Worm (Caenorhabditis elegans) whole organism, L1 larva: ENCODE data around the gene gnrr-2.
A peak's percentile ranks its signal among the peaks of the same experiment; 100 is the strongest.

ENCODE experiments used
- C04F5.9 ChIP-seq: sonication (generic microtip); optimal IDR thresholded peaks from 2 replicates; lab custom pipeline; 2016; ENCODE audit warnings: missing genetic modification characterization, missing compliant biosample characterization
- C34B4.2 ChIP-seq: sonication (generic microtip); optimal IDR thresholded peaks from 2 replicates; lab custom pipeline; 2017; ENCODE audit warnings: mild to moderate bottlenecking, missing genetic modification characterization, missing compliant biosample characterization
- F16B12.6 ChIP-seq: fragments of 150-350 bp; optimal IDR thresholded peaks from 2 replicates; lab custom pipeline; 2014; ENCODE audit warnings: missing biosample characterization, missing genetic modification characterization
- Y116A8C.19 ChIP-seq: sonication (generic microtip); optimal IDR thresholded peaks from 2 replicates; lab custom pipeline; 2016; ENCODE audit warnings: missing compliant biosample characterization, missing genetic modification characterization, borderline replicate concordance
- ama-1 ChIP-seq: fragments of 150-350 bp; optimal IDR thresholded peaks from 2 replicates; lab custom pipeline; 2014
- blmp-1 ChIP-seq: fragments of 150-350 bp; optimal IDR thresholded peaks from 2 replicates; lab custom pipeline; 2014; ENCODE audit warnings: missing biosample characterization, missing genetic modification characterization
- ceh-8 ChIP-seq: fragments of 200-800 bp; sonication (Bioruptor generic); optimal IDR thresholded peaks from 2 replicates; lab custom pipeline; 2018; ENCODE audit warnings: mild to moderate bottlenecking, missing genetic modification characterization, moderate library complexity, missing compliant biosample characterization
- ceh-82 ChIP-seq, 3 experiments: fragments of 150-350 bp in 1 of 3; sonication (generic microtip) in 2 of 3; optimal IDR thresholded peaks; 2 replicates each; lab custom pipeline; 2014 to 2017; ENCODE audit warnings: missing biosample characterization in 3 of 3, missing genetic modification characterization in 3 of 3
- ceh-88 ChIP-seq: fragments of 200-800 bp; sonication (Bioruptor generic); IDR thresholded peaks from 2 replicates; pipeline ENCODE4 v1.3.6; 2022; ENCODE audit warnings: missing genetic modification characterization, missing compliant biosample characterization
- ceh-90 ChIP-seq: sonication (generic microtip); optimal IDR thresholded peaks from 2 replicates; lab custom pipeline; 2016; ENCODE audit warnings: missing genetic modification characterization, missing compliant biosample characterization
- dpl-1 ChIP-seq, 3 experiments: fragments of 150-350 bp in 2 of 3; sonication (generic microtip) in 1 of 3; optimal IDR thresholded peaks; 2 replicates each; lab custom pipeline; 2014 to 2017; ENCODE audit warnings: missing biosample characterization in 3 of 3, missing genetic modification characterization in 3 of 3, missing genetic modification reagents in 3 of 3
- dsc-1 ChIP-seq: sonication (generic microtip); optimal IDR thresholded peaks from 2 replicates; lab custom pipeline; 2016; ENCODE audit warnings: mild to moderate bottlenecking, missing genetic modification characterization, missing compliant biosample characterization
- ets-5 ChIP-seq: fragments of 200-800 bp; sonication (Bioruptor generic); IDR thresholded peaks from 2 replicates; pipeline ENCODE4 v1.3.6; 2022; ENCODE audit warnings: missing genetic modification characterization, missing compliant biosample characterization
- fkh-10 ChIP-seq: sonication (generic microtip); optimal IDR thresholded peaks from 2 replicates; lab custom pipeline; 2017; ENCODE audit warnings: missing biosample characterization, missing genetic modification reagents, missing genetic modification characterization
- fkh-4 ChIP-seq: sonication (generic microtip); optimal IDR thresholded peaks from 2 replicates; lab custom pipeline; 2016; ENCODE audit warnings: missing compliant biosample characterization, missing genetic modification characterization, borderline replicate concordance
- fkh-8 ChIP-seq: sonication (generic microtip); optimal IDR thresholded peaks from 2 replicates; lab custom pipeline; 2016; ENCODE audit warnings: mild to moderate bottlenecking, missing genetic modification characterization, missing compliant biosample characterization
- fos-1 ChIP-seq: fragments of 150-350 bp; optimal IDR thresholded peaks from 2 replicates; lab custom pipeline; 2014; ENCODE audit warnings: missing biosample characterization, missing genetic modification characterization
- grh-1 ChIP-seq: fragments of 200-800 bp; sonication (Bioruptor generic); IDR thresholded peaks from 2 replicates; pipeline ENCODE4 v1.3.6; 2022; ENCODE audit warnings: missing genetic modification reagents, missing genetic modification characterization, missing compliant biosample characterization
- hlh-4 ChIP-seq: sonication (generic microtip); optimal IDR thresholded peaks from 2 replicates; lab custom pipeline; 2016; ENCODE audit warnings: mild to moderate bottlenecking, missing genetic modification characterization, missing compliant biosample characterization
- irx-1 ChIP-seq: sonication (generic microtip); optimal IDR thresholded peaks from 2 replicates; lab custom pipeline; 2016; ENCODE audit warnings: missing genetic modification characterization, missing compliant biosample characterization
- jun-1 ChIP-seq: fragments of 150-350 bp; optimal IDR thresholded peaks from 2 replicates; lab custom pipeline; 2014; ENCODE audit warnings: missing biosample characterization, missing genetic modification reagents, missing genetic modification characterization
- lin-13 ChIP-seq: fragments of 150-350 bp; optimal IDR thresholded peaks from 2 replicates; lab custom pipeline; 2014; ENCODE audit warnings: missing biosample characterization, missing genetic modification reagents, missing genetic modification characterization
- lir-3 ChIP-seq: sonication (generic microtip); optimal IDR thresholded peaks from 2 replicates; lab custom pipeline; 2016; ENCODE audit warnings: mild to moderate bottlenecking, missing genetic modification characterization, moderate library complexity, missing compliant biosample characterization; ENCODE audit not compliant: poor library complexity
- mdl-1 ChIP-seq, 2 experiments: fragments of 150-350 bp; optimal IDR thresholded peaks; 2 replicates each; lab custom pipeline; 2014 to 2017; ENCODE audit warnings: missing biosample characterization in 2 of 2, missing genetic modification characterization in 2 of 2, inconsistent platforms in 1 of 2
- mef-2 ChIP-seq: fragments of 150-350 bp; optimal IDR thresholded peaks from 2 replicates; lab custom pipeline; 2014; ENCODE audit warnings: missing biosample characterization, missing genetic modification characterization
- mep-1 ChIP-seq: fragments of 150-350 bp; optimal IDR thresholded peaks from 2 replicates; lab custom pipeline; 2014; ENCODE audit warnings: missing biosample characterization, missing genetic modification characterization
- nhr-11 ChIP-seq: fragments of 150-350 bp; optimal IDR thresholded peaks from 2 replicates; lab custom pipeline; 2014; ENCODE audit warnings: missing biosample characterization, missing genetic modification characterization
- nhr-19 ChIP-seq: fragments of 200-800 bp; sonication (Bioruptor generic); conservative IDR thresholded peaks from 2 replicates; pipeline ENCODE4 v1.3.6; 2022; ENCODE audit warnings: missing genetic modification characterization, missing compliant biosample characterization
- nhr-20 ChIP-seq: sonication (generic microtip); optimal IDR thresholded peaks from 2 replicates; lab custom pipeline; 2016; ENCODE audit warnings: mild to moderate bottlenecking, missing genetic modification characterization, missing compliant biosample characterization
- nhr-47 ChIP-seq: sonication (generic microtip); optimal IDR thresholded peaks from 2 replicates; lab custom pipeline; 2016; ENCODE audit warnings: mild to moderate bottlenecking, missing genetic modification characterization, moderate library complexity, missing compliant biosample characterization
- nhr-71 ChIP-seq: sonication (generic microtip); optimal IDR thresholded peaks from 2 replicates; lab custom pipeline; 2016; ENCODE audit warnings: mild to moderate bottlenecking, missing genetic modification characterization, moderate library complexity, missing compliant biosample characterization
- nhr-76 ChIP-seq: sonication (generic microtip); optimal IDR thresholded peaks from 2 replicates; lab custom pipeline; 2017; ENCODE audit warnings: missing biosample characterization, missing genetic modification characterization
- nhr-77 ChIP-seq: fragments of 150-350 bp; optimal IDR thresholded peaks from 2 replicates; lab custom pipeline; 2014; ENCODE audit warnings: missing biosample characterization, missing genetic modification characterization
- nhr-85 ChIP-seq: sonication (generic microtip); peaks from one replicate; lab custom pipeline; 2016; ENCODE audit warnings: missing genetic modification characterization, inconsistent platforms, missing compliant biosample characterization
- pax-3 ChIP-seq: fragments of 200-800 bp; sonication (Bioruptor generic); optimal IDR thresholded peaks from 2 replicates; lab custom pipeline; 2018; ENCODE audit warnings: mild to moderate bottlenecking, missing genetic modification characterization, moderate library complexity, missing compliant biosample characterization
- snpc-4 ChIP-seq: fragments of 150-350 bp; optimal IDR thresholded peaks from 2 replicates; lab custom pipeline; 2014; ENCODE audit warnings: missing biosample characterization, missing genetic modification characterization
- snu-23 ChIP-seq: sonication (generic microtip); optimal IDR thresholded peaks from 2 replicates; lab custom pipeline; 2016; ENCODE audit warnings: missing genetic modification characterization, missing compliant biosample characterization
- sox-4 ChIP-seq: sonication (generic microtip); optimal IDR thresholded peaks from 2 replicates; lab custom pipeline; 2016; ENCODE audit warnings: missing genetic modification characterization, missing compliant biosample characterization
- sup-37 ChIP-seq: fragments of 200-800 bp; sonication (Bioruptor generic); optimal IDR thresholded peaks from 2 replicates; lab custom pipeline; 2018; ENCODE audit warnings: mild to moderate bottlenecking, missing genetic modification characterization, missing compliant biosample characterization
- swsn-7 ChIP-seq: sonication (generic microtip); optimal IDR thresholded peaks from 2 replicates; lab custom pipeline; 2016; ENCODE audit warnings: missing genetic modification characterization, missing compliant biosample characterization
- tbx-2 ChIP-seq: sonication (generic microtip); optimal IDR thresholded peaks from 2 replicates; lab custom pipeline; 2016; ENCODE audit warnings: missing genetic modification characterization, missing compliant biosample characterization
- tlp-1 ChIP-seq: fragments of 150-350 bp; optimal IDR thresholded peaks from 2 replicates; lab custom pipeline; 2014; ENCODE audit warnings: missing biosample characterization, missing genetic modification characterization
- unc-30 ChIP-seq: sonication (generic microtip); optimal IDR thresholded peaks from 2 replicates; lab custom pipeline; 2017; ENCODE audit warnings: missing biosample characterization, missing genetic modification characterization
- unc-62 ChIP-seq: fragments of 150-350 bp; optimal IDR thresholded peaks from 2 replicates; lab custom pipeline; 2014; ENCODE audit warnings: missing biosample characterization, missing genetic modification reagents, missing genetic modification characterization
- vab-15 ChIP-seq: sonication (generic microtip); optimal IDR thresholded peaks from 2 replicates; lab custom pipeline; 2017; ENCODE audit warnings: missing genotype, mild to moderate bottlenecking, missing genetic modification characterization, missing compliant biosample characterization
- xbp-1 ChIP-seq: sonication (generic microtip); optimal IDR thresholded peaks from 2 replicates; lab custom pipeline; 2016; ENCODE audit warnings: missing genetic modification characterization, missing compliant biosample characterization
- zip-4 ChIP-seq: fragments of 200-800 bp; sonication (Bioruptor generic); optimal IDR thresholded peaks from 2 replicates; lab custom pipeline; 2018; ENCODE audit warnings: mild to moderate bottlenecking, missing genetic modification characterization, moderate library complexity, missing compliant biosample characterization
- ztf-11 ChIP-seq, 2 experiments: sonication (generic microtip); optimal IDR thresholded peaks; 2 replicates each; lab custom pipeline; 2016 to 2017; ENCODE audit warnings: missing genetic modification characterization in 2 of 2, missing biosample characterization in 1 of 2, missing compliant biosample characterization in 1 of 2

The gnrr-2 gene

ce11 chrV:14424958-14425492 is 16.2 kb downstream of the gnrr-2 start, which contains the start of gene rrsr-1 (continued):
- TF ChIP-seq swsn-7 = peak; percentile 64
- no peak for TF ChIP-seq mep-1
- TF ChIP-seq ceh-8 = no peak
- TF ChIP-seq ztf-11 (tag; optimal IDR thresholded peaks at IDR 0.05; lab: Kevin White, UChicago) = peak in 1 of 2 experiments; percentile 6
- no peak for TF ChIP-seq Y116A8C.19
- no peak for TF ChIP-seq grh-1 (GFP tag; lab: Robert Waterston, UW)
- no peak for TF ChIP-seq nhr-77 (tag; lab: Kevin White, UChicago)
- TF ChIP-seq nhr-85 (tag; lab: Kevin White, UChicago) = no peak
- no peak for TF ChIP-seq lin-13 (GFP tag; lab: Kevin White, UChicago)
- TF ChIP-seq fos-1 (tag; lab: Kevin White, UChicago) = no peak
- peak; percentile 47 for TF ChIP-seq nhr-20
- no peak for TF ChIP-seq fkh-4 (tag; lab: Kevin White, UChicago)
- TF ChIP-seq lir-3 (tag; lab: Kevin White, UChicago) = peak; percentile 15
- TF ChIP-seq mdl-1 (tag; optimal IDR thresholded peaks at IDR 0.05; lab: Kevin White, UChicago) = no peak
- peak; percentile 35 to 47 (median 41) for TF ChIP-seq dpl-1 (GFP tag; optimal IDR thresholded peaks at IDR 0.05; lab: Kevin White, UChicago)
- TF ChIP-seq snpc-4 (tag; lab: Kevin White, UChicago) = peak; percentile 57
- TF ChIP-seq nhr-76 (tag; lab: Kevin White, UChicago) = no peak
- TF ChIP-seq fkh-10 (GFP tag; lab: Kevin White, UChicago) = no peak
- peak; percentile 25 for TF ChIP-seq pax-3 (tag; lab: Kevin White, UChicago)
- TF ChIP-seq snu-23 (GFP tag; lab: Kevin White, UChicago) = no peak
- peak; percentile 21 for TF ChIP-seq blmp-1 (tag; lab: Kevin White, UChicago)
- TF ChIP-seq dsc-1 (tag; lab: Kevin White, UChicago) = peak; percentile 36
- no peak for TF ChIP-seq unc-62 (GFP tag; lab: Kevin White, UChicago)
- TF ChIP-seq hlh-4 (tag; lab: Kevin White, UChicago) = no peak
- TF ChIP-seq F16B12.6 (tag; lab: Kevin White, UChicago) = no peak
- peak; percentile 68 for TF ChIP-seq nhr-47 (tag; lab: Kevin White, UChicago)
- peak; percentile 49 for TF ChIP-seq xbp-1 (tag; lab: Kevin White, UChicago)
- no peak for TF ChIP-seq C34B4.2 (tag; lab: Kevin White, UChicago)
- no peak for TF ChIP-seq tlp-1 (tag; lab: Kevin White, UChicago)
- peak in 2 of 3 experiments; percentile 20 to 34 for TF ChIP-seq ceh-82 (tag; optimal IDR thresholded peaks at IDR 0.05; lab: Kevin White, UChicago)
- TF ChIP-seq sox-4 (tag; lab: Kevin White, UChicago) = peak; percentile 15
- TF ChIP-seq tbx-2 = peak; percentile 42
- TF ChIP-seq ets-5 (GFP tag; lab: Robert Waterston, UW) = no peak
- TF ChIP-seq nhr-19 (GFP tag; lab: Robert Waterston, UW) = peak; percentile 42
- no peak for TF ChIP-seq vab-15 (tag; lab: Kevin White, UChicago)
- no peak for TF ChIP-seq ceh-90 (tag; lab: Kevin White, UChicago)
- no peak for TF ChIP-seq C04F5.9
- no peak for TF ChIP-seq jun-1
- TF ChIP-seq nhr-11 (tag; lab: Kevin White, UChicago) = peak; percentile 2
- no peak for TF ChIP-seq zip-4 (GFP tag; lab: Kevin White, UChicago)
- no peak for TF ChIP-seq ama-1 (lab: Kevin White, UChicago)
- peak; percentile 29 for TF ChIP-seq irx-1
- no peak for TF ChIP-seq fkh-8 (tag; lab: Kevin White, UChicago)
- no peak for TF ChIP-seq sup-37 (GFP tag; lab: Kevin White, UChicago)
- TF ChIP-seq mef-2 = no peak
- TF ChIP-seq nhr-71 = no peak
- TF ChIP-seq unc-30 (tag; lab: Kevin White, UChicago) = no peak
- TF ChIP-seq ceh-88 (GFP tag; lab: Robert Waterston, UW) = no peak
